Worm (Caenorhabditis elegans) whole organism, L3 larva: ENCODE measurements around the gene C36C5.4.

ENCODE experiments used
- R02D3.7 ChIP-seq: fragments of 150-350 bp; optimal IDR thresholded peaks from 2 replicates; lab custom pipeline; 2014; ENCODE audit warnings: missing biosample characterization, missing genetic modification characterization
- aly-2 ChIP-seq: fragments of 150-350 bp; optimal IDR thresholded peaks from 2 replicates; lab custom pipeline; 2014; ENCODE audit warnings: missing biosample characterization, missing genetic modification characterization
- ama-1 ChIP-seq: fragments of 150-350 bp; optimal IDR thresholded peaks from 2 replicates; lab custom pipeline; 2018
- ceh-16 ChIP-seq: sonication (generic microtip); optimal IDR thresholded peaks from 2 replicates; lab custom pipeline; 2017; ENCODE audit warnings: missing biosample characterization, missing genetic modification characterization
- ceh-28 ChIP-seq: fragments of 150-350 bp; optimal IDR thresholded peaks from 2 replicates; lab custom pipeline; 2014; ENCODE audit warnings: missing biosample characterization, missing genetic modification reagents, missing genetic modification characterization
- ceh-82 ChIP-seq: fragments of 150-350 bp; optimal IDR thresholded peaks from 2 replicates; lab custom pipeline; 2014; ENCODE audit warnings: missing biosample characterization, missing genetic modification characterization
- ceh-9 ChIP-seq: sonication (generic microtip); optimal IDR thresholded peaks from 2 replicates; lab custom pipeline; 2018; ENCODE audit warnings: missing biosample characterization, missing genetic modification characterization
- daf-12 ChIP-seq: fragments of 150-350 bp; optimal IDR thresholded peaks from 2 replicates; lab custom pipeline; 2014; ENCODE audit warnings: missing biosample characterization, missing genetic modification reagents, missing genetic modification characterization
- egl-27 ChIP-seq: sonication (generic microtip); optimal IDR thresholded peaks from 4 replicates; lab custom pipeline; 2017; ENCODE audit warnings: missing biosample characterization, missing genetic modification reagents, missing genetic modification characterization
- egl-5 ChIP-seq: fragments of 150-350 bp; optimal IDR thresholded peaks from 2 replicates; lab custom pipeline; 2017; ENCODE audit warnings: missing biosample characterization, missing genetic modification reagents, missing genetic modification characterization, inconsistent platforms
- elt-1 ChIP-seq: fragments of 150-350 bp; optimal IDR thresholded peaks from 2 replicates; lab custom pipeline; 2014; ENCODE audit warnings: missing biosample characterization, missing genetic modification characterization
- elt-2 ChIP-seq: sonication (generic microtip); optimal IDR thresholded peaks from 2 replicates; lab custom pipeline; 2016; ENCODE audit warnings: missing genetic modification reagents, mild to moderate bottlenecking, missing genetic modification characterization, missing compliant biosample characterization
- elt-3 ChIP-seq, 3 experiments: fragments of 150-350 bp in 1 of 3; sonication (generic microtip) in 2 of 3; optimal IDR thresholded peaks; 2 replicates in 2 of 3; 4 replicates in 1 of 3; lab custom pipeline; 2014 to 2017; ENCODE audit warnings: missing biosample characterization in 3 of 3, missing genetic modification characterization in 3 of 3
- eor-1 ChIP-seq, 2 experiments: fragments of 150-350 bp; optimal IDR thresholded peaks; 2 replicates each; lab custom pipeline; 2014 to 2018; ENCODE audit warnings: missing biosample characterization in 2 of 2, missing genetic modification characterization in 2 of 2
- fkh-10 ChIP-seq: sonication (generic microtip); optimal IDR thresholded peaks from 2 replicates; lab custom pipeline; 2017; ENCODE audit warnings: missing biosample characterization, missing genetic modification reagents, missing genetic modification characterization
- fkh-2 ChIP-seq: fragments of 150-350 bp; optimal IDR thresholded peaks from 2 replicates; lab custom pipeline; 2014; ENCODE audit warnings: missing biosample characterization, missing genetic modification reagents, missing genetic modification characterization
- jun-1 ChIP-seq: fragments of 150-350 bp; optimal IDR thresholded peaks from 2 replicates; lab custom pipeline; 2014; ENCODE audit warnings: missing biosample characterization, missing genetic modification reagents, missing genetic modification characterization
- lin-15B ChIP-seq: fragments of 150-350 bp; optimal IDR thresholded peaks from 2 replicates; lab custom pipeline; 2014; ENCODE audit warnings: missing biosample characterization, missing genetic modification characterization
- lin-39 ChIP-seq: fragments of 150-350 bp; optimal IDR thresholded peaks from 2 replicates; lab custom pipeline; 2018; ENCODE audit warnings: missing biosample characterization, missing genetic modification reagents, missing genetic modification characterization
- lsy-12 ChIP-seq: sonication (generic microtip); optimal IDR thresholded peaks from 2 replicates; lab custom pipeline; 2016; ENCODE audit warnings: mild to moderate bottlenecking, missing genetic modification characterization, missing compliant biosample characterization
- mdl-1 ChIP-seq: fragments of 150-350 bp; optimal IDR thresholded peaks from 2 replicates; lab custom pipeline; 2014; ENCODE audit warnings: missing biosample characterization, missing genetic modification characterization
- nhr-11 ChIP-seq: fragments of 150-350 bp; optimal IDR thresholded peaks from 2 replicates; lab custom pipeline; 2014; ENCODE audit warnings: missing biosample characterization, missing genetic modification characterization
- nhr-12 ChIP-seq: fragments of 150-350 bp; optimal IDR thresholded peaks from 2 replicates; lab custom pipeline; 2014; ENCODE audit warnings: missing biosample characterization, missing genetic modification characterization
- nhr-23 ChIP-seq: fragments of 150-350 bp; optimal IDR thresholded peaks from 2 replicates; lab custom pipeline; 2014; ENCODE audit warnings: missing biosample characterization, missing genetic modification reagents, missing genetic modification characterization
- nhr-237 ChIP-seq: fragments of 150-350 bp; optimal IDR thresholded peaks from 2 replicates; lab custom pipeline; 2014; ENCODE audit warnings: missing biosample characterization, missing genetic modification characterization
- nhr-28 ChIP-seq: fragments of 150-350 bp; optimal IDR thresholded peaks from 2 replicates; lab custom pipeline; 2014; ENCODE audit warnings: missing biosample characterization, missing genetic modification characterization
- nhr-67 ChIP-seq: fragments of 150-350 bp; optimal IDR thresholded peaks from 2 replicates; lab custom pipeline; 2014; ENCODE audit warnings: missing biosample characterization, missing genetic modification characterization
- nhr-76 ChIP-seq: fragments of 150-350 bp; sonication (generic microtip); optimal IDR thresholded peaks from 5 replicates; lab custom pipeline; 2014; ENCODE audit warnings: missing biosample characterization, missing genetic modification characterization
- nhr-77 ChIP-seq: fragments of 150-350 bp; optimal IDR thresholded peaks from 2 replicates; lab custom pipeline; 2014; ENCODE audit warnings: missing biosample characterization, missing genetic modification characterization
- pqm-1 ChIP-seq: fragments of 150-350 bp; optimal IDR thresholded peaks from 2 replicates; lab custom pipeline; 2017; ENCODE audit warnings: missing biosample characterization, missing genetic modification characterization, inconsistent platforms
- sea-2 ChIP-seq: fragments of 150-350 bp; sonication (generic microtip); optimal IDR thresholded peaks from 4 replicates; lab custom pipeline; 2014; ENCODE audit warnings: missing biosample characterization, missing genetic modification reagents, missing genetic modification characterization
- skn-1 ChIP-seq: fragments of 150-350 bp; optimal IDR thresholded peaks from 2 replicates; lab custom pipeline; 2014; ENCODE audit warnings: missing biosample characterization, missing genetic modification characterization
- snpc-4 ChIP-seq: fragments of 150-350 bp; optimal IDR thresholded peaks from 2 replicates; lab custom pipeline; 2014; ENCODE audit warnings: missing biosample characterization, missing genetic modification characterization
- unc-39 ChIP-seq: sonication (generic microtip); optimal IDR thresholded peaks from 4 replicates; lab custom pipeline; 2017; ENCODE audit warnings: missing biosample characterization, missing genetic modification characterization
- unc-62 ChIP-seq: fragments of 150-350 bp; sonication (generic microtip); optimal IDR thresholded peaks from 4 replicates; lab custom pipeline; 2014; ENCODE audit warnings: missing biosample characterization, missing genetic modification reagents, missing genetic modification characterization
- zag-1 ChIP-seq: fragments of 150-350 bp; optimal IDR thresholded peaks from 2 replicates; lab custom pipeline; 2014; ENCODE audit warnings: missing biosample characterization, missing genetic modification characterization
- ztf-11 ChIP-seq: fragments of 150-350 bp; optimal IDR thresholded peaks from 2 replicates; lab custom pipeline; 2014; ENCODE audit warnings: missing biosample characterization, missing genetic modification characterization

The C36C5.4 gene

DNA sequence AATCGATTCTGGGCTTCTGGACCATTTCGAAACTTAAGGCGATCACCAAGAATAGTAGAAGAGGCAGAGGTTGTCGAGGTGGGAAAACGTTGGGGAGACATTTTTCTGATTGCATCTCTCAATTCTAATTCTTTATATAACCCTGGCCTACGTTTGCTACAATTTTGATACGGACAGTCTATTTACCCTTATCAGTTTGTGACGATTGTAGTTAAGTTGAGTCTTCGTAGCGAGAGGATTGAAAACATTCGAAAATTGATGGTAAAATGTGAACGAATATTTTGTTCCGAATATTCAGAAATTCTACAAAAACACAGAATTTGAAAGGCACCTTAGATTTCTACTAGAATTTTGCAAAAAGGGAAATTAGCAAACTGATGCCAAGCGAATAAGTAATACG, 38.7 kb upstream of the C36C5.4 start, which contains the start of gene Y73C8C.10:
Gene Y73C8C.10, minus strand, starts transcription at position 101 of the 400 bp plus-strand sequence.
- TF ChIP-seq ama-1 (lab: Kevin White, UChicago) (no peak), elt-2 (tag; lab: Kevin White, UChicago) (peak; percentile 6)

- TF ChIP-seq skn-1 (tag; lab: Kevin White, UChicago): no peak
- no peak for TF ChIP-seq pqm-1 (tag; lab: Kevin White, UChicago)
- no peak for TF ChIP-seq elt-2 (tag; lab: Kevin White, UChicago)
- no peak for TF ChIP-seq nhr-12 (tag; lab: Kevin White, UChicago)
These were observed 37.6 kb upstream of the C36C5.4 start, which contains the start of gene tat-6 for ce11 chrV:3128803-3129202. tat-6 (plus strand) TSS chrV:3129103.

DNA sequence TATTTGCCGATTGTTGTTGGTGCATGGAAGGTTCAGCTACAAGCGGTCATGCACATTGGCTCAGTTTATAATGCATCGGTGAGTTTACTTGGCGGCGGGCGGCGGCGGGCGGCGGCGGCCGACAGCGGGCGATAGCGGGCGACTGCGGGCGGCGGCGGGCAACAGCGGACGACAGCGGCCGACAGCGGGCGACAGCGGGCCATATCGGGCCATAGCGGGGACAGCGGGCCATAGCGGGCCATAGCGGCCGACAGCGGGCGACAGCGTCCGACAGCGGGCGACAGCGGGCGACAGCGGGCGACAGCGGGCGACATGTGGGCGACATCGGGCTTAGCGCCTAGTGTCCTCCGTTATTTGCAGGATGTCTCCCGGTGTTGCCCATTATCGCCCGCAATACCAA, 34.2 kb upstream of the C36C5.4 start:
- TF ChIP-seq zag-1 (no peak), nhr-12 (tag; lab: Kevin White, UChicago) (no peak), lin-39 (no peak), nhr-11 (no peak), ceh-16 (tag; lab: Kevin White, UChicago) (no peak), nhr-23 (tag; lab: Kevin White, UChicago) (no peak), daf-12 (tag; lab: Kevin White, UChicago) (no peak), nhr-237 (no peak), unc-39 (tag; lab: Kevin White, UChicago) (no peak), snpc-4 (tag; lab: Kevin White, UChicago) (no peak), lsy-12 (tag; lab: Kevin White, UChicago) (no peak), fkh-10 (GFP tag; lab: Kevin White, UChicago) (no peak), nhr-67 (tag; lab: Kevin White, UChicago) (no peak), egl-5 (tag; lab: Kevin White, UChicago) (no peak), elt-1 (no peak), jun-1 (tag; lab: Kevin White, UChicago) (no peak), nhr-76 (tag; lab: Kevin White, UChicago) (no peak), aly-2 (tag; lab: Kevin White, UChicago) (no peak), fkh-2 (tag; lab: Kevin White, UChicago) (no peak)

DNA sequence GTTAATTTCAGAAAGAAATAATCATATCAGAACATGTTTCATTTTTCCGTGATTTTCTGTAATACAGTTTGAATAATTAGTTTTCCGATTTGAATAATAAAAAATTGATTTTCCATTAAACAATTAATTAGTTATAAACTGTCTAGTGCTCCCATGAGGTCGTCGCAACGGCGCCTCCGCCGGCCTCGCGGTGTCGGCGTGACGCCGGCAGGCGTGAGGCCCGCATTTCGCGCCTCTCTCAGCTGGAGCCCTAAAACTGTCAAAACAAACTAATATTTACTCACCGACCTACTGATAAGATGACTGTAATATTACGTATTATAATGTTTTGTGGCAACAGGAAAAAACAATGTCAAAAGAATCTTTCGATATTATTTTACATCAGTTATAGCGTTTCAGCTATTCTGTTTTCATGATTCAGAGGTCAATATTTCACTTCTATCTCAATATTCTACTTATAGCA, 33.0 kb upstream of the C36C5.4 start, which contains the start of gene F02C9.2:
Gene F02C9.2, plus strand, starts transcription at position 413 of the 463 bp plus-strand sequence.
- TF ChIP-seq ceh-28: no peak
- no peak for TF ChIP-seq lsy-12 (tag; lab: Kevin White, UChicago)
- TF ChIP-seq lin-15B (tag; lab: Kevin White, UChicago): no peak
- TF ChIP-seq nhr-77 (tag; lab: Kevin White, UChicago): no peak
- no peak for TF ChIP-seq mdl-1 (tag; lab: Kevin White, UChicago)
- TF ChIP-seq ceh-9 (tag; lab: Kevin White, UChicago): no peak
- TF ChIP-seq nhr-23 (tag; lab: Kevin White, UChicago): no peak
- no peak for TF ChIP-seq egl-27 (tag; lab: Kevin White, UChicago)
- TF ChIP-seq elt-3 (tag; optimal IDR thresholded peaks at IDR 0.05; lab: Kevin White, UChicago): no peak
- no peak for TF ChIP-seq ceh-16 (tag; lab: Kevin White, UChicago)
- TF ChIP-seq ceh-82 (tag; lab: Kevin White, UChicago): no peak
- TF ChIP-seq ztf-11: no peak
- TF ChIP-seq nhr-11: no peak
- no peak for TF ChIP-seq nhr-28 (tag; lab: Kevin White, UChicago)
- TF ChIP-seq eor-1 (tag; optimal IDR thresholded peaks at IDR 0.05; lab: Kevin White, UChicago): no peak
- no peak for TF ChIP-seq nhr-237

DNA sequence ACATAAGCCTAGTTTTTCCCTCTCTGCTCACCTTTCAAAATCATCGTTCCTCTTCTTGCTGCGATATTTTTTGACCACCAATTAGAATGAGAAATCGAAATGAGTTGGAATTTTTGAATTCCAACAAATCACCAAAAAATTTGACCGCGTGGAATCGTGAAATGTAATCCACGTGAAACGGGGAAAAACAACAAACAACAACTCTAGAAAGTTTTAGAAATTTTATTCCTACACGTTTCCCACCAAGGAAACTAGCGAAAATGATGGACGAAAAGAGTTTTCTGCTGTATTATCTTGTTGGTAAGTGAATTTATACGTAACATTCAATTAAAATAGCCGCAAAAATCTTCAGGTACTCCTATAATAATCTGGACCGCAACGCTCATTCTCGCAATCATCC, 27.9 kb upstream of the C36C5.4 start, which contains the start of the genes irld-3 and F02C9.1:
Gene irld-3, minus strand, starts transcription at position 101 of the 400 bp plus-strand sequence.
Gene F02C9.1, plus strand, starts transcription at position 216 of the 400 bp plus-strand sequence.
- TF ChIP-seq unc-62 (GFP tag; lab: Kevin White, UChicago) (no peak), lin-39 (no peak), eor-1 (tag; optimal IDR thresholded peaks at IDR 0.05; lab: Kevin White, UChicago) (no peak), ceh-16 (tag; lab: Kevin White, UChicago) (no peak), sea-2 (GFP tag; lab: Kevin White, UChicago) (no peak), skn-1 (tag; lab: Kevin White, UChicago) (no peak), R02D3.7 (tag; lab: Kevin White, UChicago) (no peak), jun-1 (tag; lab: Kevin White, UChicago) (no peak), ceh-82 (tag; lab: Kevin White, UChicago) (no peak), nhr-12 (tag; lab: Kevin White, UChicago) (no peak), aly-2 (tag; lab: Kevin White, UChicago) (no peak), daf-12 (tag; lab: Kevin White, UChicago) (no peak), mdl-1 (tag; lab: Kevin White, UChicago) (no peak), zag-1 (no peak)
